Fruit fly (Drosophila melanogaster) whole organism, adult: ENCODE data around the gene CG10973.

Source experiments
- CG12768 ChIP-seq: fragments of 200-800 bp; sonication (Bioruptor generic); optimal IDR thresholded peaks from 2 replicates; lab custom pipeline; 2017; ENCODE audit warnings: missing biosample characterization, missing genetic modification characterization, mild to moderate bottlenecking, moderate library complexity, missing genetic modification reagents
- CG1620 ChIP-seq: fragments of 200-800 bp; sonication (Bioruptor generic); optimal IDR thresholded peaks from 2 replicates; lab custom pipeline; 2016; ENCODE audit warnings: missing biosample characterization, missing genetic modification characterization
- CG33017 ChIP-seq: fragments of 200-800 bp; sonication (Bioruptor generic); optimal IDR thresholded peaks from 2 replicates; lab custom pipeline; 2018; ENCODE audit warnings: missing biosample characterization, mild to moderate bottlenecking, missing genetic modification characterization, moderate library complexity
- CG5204 ChIP-seq: fragments of 200-800 bp; sonication (Bioruptor generic); optimal IDR thresholded peaks from 2 replicates; lab custom pipeline; 2016; ENCODE audit warnings: missing biosample characterization, missing genetic modification characterization
- CG7045 ChIP-seq: fragments of 200-800 bp; sonication (Bioruptor generic); optimal IDR thresholded peaks from 2 replicates; lab custom pipeline; 2017; ENCODE audit warnings: missing biosample characterization, mild to moderate bottlenecking, missing genetic modification characterization
- CG7101 ChIP-seq: fragments of 200-800 bp; sonication (Bioruptor generic); optimal IDR thresholded peaks from 2 replicates; lab custom pipeline; 2018; ENCODE audit warnings: missing biosample characterization, mild to moderate bottlenecking, missing genetic modification characterization, moderate library complexity
- Clk ChIP-seq: fragments of 200-800 bp; sonication (Bioruptor generic); optimal IDR thresholded peaks from 2 replicates; lab custom pipeline; 2017; ENCODE audit warnings: missing biosample characterization, missing genetic modification characterization
- Hr96 ChIP-seq: fragments of 200-800 bp; sonication (Bioruptor generic); optimal IDR thresholded peaks from 2 replicates; lab custom pipeline; 2016; ENCODE audit warnings: missing biosample characterization, missing genetic modification characterization
- cnc ChIP-seq, 2 experiments: fragments of >200 bp; optimal IDR thresholded peaks; 2 replicates each; lab custom pipeline; 2017
- kay ChIP-seq: fragments of 200-800 bp; sonication (Bioruptor generic); peaks from one replicate; lab custom pipeline; 2016; ENCODE audit warnings: missing biosample characterization, missing genetic modification characterization, borderline replicate concordance
- ovo ChIP-seq: fragments of 200-800 bp; sonication (Bioruptor generic); optimal IDR thresholded peaks from 2 replicates; lab custom pipeline; 2016; ENCODE audit warnings: missing biosample characterization, missing genetic modification characterization
- tj ChIP-seq: fragments of 200-800 bp; sonication (Bioruptor generic); optimal IDR thresholded peaks from 3 replicates; lab custom pipeline; 2017; ENCODE audit warnings: missing biosample characterization, mild to moderate bottlenecking, missing genetic modification characterization, moderate library complexity

- TF ChIP-seq CG5204: no peak
- no peak for TF ChIP-seq tj (GFP tag; lab: Kevin White, UChicago)
- TF ChIP-seq kay (GFP tag; lab: Kevin White, UChicago): no peak
- TF ChIP-seq CG12768 (GFP tag; lab: Kevin White, UChicago): no peak
- TF ChIP-seq Clk (GFP tag; lab: Kevin White, UChicago): no peak
- TF ChIP-seq CG33017 (tag; lab: Kevin White, UChicago): no peak
- no peak for TF ChIP-seq CG1620 (GFP tag; lab: Kevin White, UChicago)
- TF ChIP-seq CG7101 (tag; lab: Kevin White, UChicago): no peak
- no peak for TF ChIP-seq CG7045 (GFP tag; lab: Kevin White, UChicago)
- no peak for TF ChIP-seq cnc (optimal IDR thresholded peaks at IDR 0.05; lab: Kevin White, UChicago)
- no peak for TF ChIP-seq ovo (GFP tag; lab: Kevin White, UChicago)
- TF ChIP-seq Hr96 (GFP tag; lab: Kevin White, UChicago): no peak
Measured at dm6 chr3L:12714588-12715196, 39.9 kb downstream of the CG10973 start.
